Worm (Caenorhabditis elegans) whole organism, L4 larva: ENCODE results near the gene cyp-35A3.

Source experiments
- F26F4.8 ChIP-seq: fragments of 200-800 bp; sonication (Bioruptor generic); conservative IDR thresholded peaks from 2 replicates; pipeline ENCODE4 v1.3.6; 2022; ENCODE audit warnings: missing genetic modification characterization, missing compliant biosample characterization
- F44E2.7 ChIP-seq: fragments of 200-800 bp; sonication (Bioruptor generic); IDR thresholded peaks from 2 replicates; pipeline ENCODE4 v2.1.2; 2022; ENCODE audit warnings: missing genetic modification characterization, missing compliant biosample characterization
- T20F7.1 ChIP-seq: fragments of 200-800 bp; sonication (Bioruptor generic); optimal IDR thresholded peaks from 2 replicates; lab custom pipeline; 2018; ENCODE audit warnings: mild to moderate bottlenecking, missing genetic modification characterization, missing compliant biosample characterization
- T26A8.4 ChIP-seq: fragments of 200-800 bp; sonication (Bioruptor generic); IDR thresholded peaks from 2 replicates; pipeline ENCODE4 v1.3.6; 2022; ENCODE audit warnings: missing genetic modification characterization, missing compliant biosample characterization
- ZK337.2 ChIP-seq: fragments of 200-800 bp; sonication (Bioruptor generic); IDR thresholded peaks from 2 replicates; pipeline ENCODE4 v1.3.6; 2022; ENCODE audit warnings: missing genetic modification reagents, missing genetic modification characterization, missing compliant biosample characterization
- aha-1 ChIP-seq: fragments of 150-350 bp; peaks from one replicate; lab custom pipeline; 2014; ENCODE audit warnings: missing biosample characterization, missing genetic modification characterization
- ama-1 ChIP-seq: fragments of 150-350 bp; optimal IDR thresholded peaks from 2 replicates; lab custom pipeline; 2014; ENCODE audit warnings: inconsistent platforms, mixed read lengths
- arid-1 ChIP-seq: fragments of 200-800 bp; sonication (Bioruptor generic); conservative IDR thresholded peaks from 2 replicates; pipeline ENCODE4 v1.3.6; 2022; ENCODE audit warnings: missing genetic modification reagents, missing genetic modification characterization, missing compliant biosample characterization
- ctbp-1 ChIP-seq: fragments of 200-800 bp; sonication (Bioruptor generic); IDR thresholded peaks from 2 replicates; pipeline ENCODE4 v1.3.6; 2022; ENCODE audit warnings: missing genetic modification reagents, missing genetic modification characterization, missing compliant biosample characterization
- daf-12 ChIP-seq: fragments of 150-350 bp; optimal IDR thresholded peaks from 2 replicates; lab custom pipeline; 2014; ENCODE audit warnings: missing biosample characterization, missing genetic modification reagents, missing genetic modification characterization
- daf-16 ChIP-seq, 3 experiments: sonication (generic microtip); optimal IDR thresholded peaks; 2 replicates each; lab custom pipeline; 2016 to 2017; ENCODE audit warnings: missing genetic modification characterization in 3 of 3, missing genetic modification reagents in 3 of 3, mild to moderate bottlenecking in 2 of 3, missing compliant biosample characterization in 2 of 3, missing biosample characterization in 1 of 3, moderate library complexity in 1 of 3
- dmd-6 ChIP-seq: fragments of 200-800 bp; sonication (Bioruptor generic); IDR thresholded peaks from 2 replicates; pipeline ENCODE4 v1.3.6; 2022; ENCODE audit warnings: missing genetic modification reagents, missing genetic modification characterization, missing compliant biosample characterization
- duxl-1 ChIP-seq: sonication (generic microtip); optimal IDR thresholded peaks from 2 replicates; lab custom pipeline; 2016; ENCODE audit warnings: mild to moderate bottlenecking, missing genetic modification characterization, moderate library complexity, missing compliant biosample characterization; ENCODE audit not compliant: poor library complexity
- fkh-10 ChIP-seq: fragments of 150-350 bp; optimal IDR thresholded peaks from 2 replicates; lab custom pipeline; 2014; ENCODE audit warnings: missing biosample characterization, missing genetic modification reagents, missing genetic modification characterization
- hif-1 ChIP-seq, 2 experiments: sonication (generic microtip); optimal IDR thresholded peaks; 2 replicates each; lab custom pipeline; 2016 to 2017; ENCODE audit warnings: missing compliant biosample characterization in 2 of 2, missing genetic modification characterization in 2 of 2, missing genetic modification reagents in 2 of 2, missing genotype in 2 of 2, mild to moderate bottlenecking in 1 of 2
- hlh-30 ChIP-seq: sonication (generic microtip); optimal IDR thresholded peaks from 2 replicates; lab custom pipeline; 2017; ENCODE audit warnings: antibody characterized with exemption, mild to moderate bottlenecking, missing genetic modification characterization, missing compliant biosample characterization; ENCODE audit not compliant: insufficient read depth
- lim-7 ChIP-seq: fragments of 200-800 bp; sonication (Bioruptor generic); IDR thresholded peaks from 2 replicates; pipeline ENCODE4 v1.3.6; 2022; ENCODE audit warnings: missing genetic modification characterization, missing compliant biosample characterization
- lin-1 ChIP-seq: fragments of 200-800 bp; sonication (Bioruptor generic); IDR thresholded peaks from 2 replicates; pipeline ENCODE4 v1.3.6; 2022; ENCODE audit warnings: missing genetic modification reagents, missing genetic modification characterization, missing compliant biosample characterization
- lin-13 ChIP-seq: fragments of 150-350 bp; optimal IDR thresholded peaks from 2 replicates; lab custom pipeline; 2014; ENCODE audit warnings: missing biosample characterization, missing genetic modification reagents, missing genetic modification characterization
- lin-38 ChIP-seq: fragments of 200-800 bp; sonication (Bioruptor generic); IDR thresholded peaks from 2 replicates; pipeline ENCODE4 v1.3.6; 2022; ENCODE audit warnings: missing genetic modification reagents, missing genetic modification characterization, missing compliant biosample characterization
- lsy-2 ChIP-seq, 2 experiments: fragments of 150-350 bp in 1 of 2; sonication (generic microtip) in 1 of 2; optimal IDR thresholded peaks; 2 replicates each; lab custom pipeline; 2014 to 2017; ENCODE audit warnings: missing biosample characterization in 2 of 2, missing genetic modification characterization in 2 of 2
- madf-5 ChIP-seq, 2 experiments: fragments of 200-800 bp; sonication (Bioruptor generic); IDR thresholded peaks; 2 replicates each; pipeline ENCODE4 v1.3.6; 2022; ENCODE audit warnings: missing compliant biosample characterization in 2 of 2, missing genetic modification characterization in 2 of 2
- madf-9 ChIP-seq: fragments of 200-800 bp; sonication (Bioruptor generic); conservative IDR thresholded peaks from 2 replicates; pipeline ENCODE4 v1.3.6; 2022; ENCODE audit warnings: missing genetic modification reagents, missing genetic modification characterization, missing compliant biosample characterization
- mep-1 ChIP-seq: fragments of 150-350 bp; sonication (generic microtip); optimal IDR thresholded peaks from 3 replicates; lab custom pipeline; 2014; ENCODE audit warnings: missing biosample characterization, missing genetic modification characterization
- mxl-3 ChIP-seq: fragments of 200-800 bp; sonication (Bioruptor generic); optimal IDR thresholded peaks from 2 replicates; lab custom pipeline; 2018; ENCODE audit warnings: mild to moderate bottlenecking, missing genetic modification characterization, missing compliant biosample characterization
- nhr-11 ChIP-seq: fragments of 150-350 bp; optimal IDR thresholded peaks from 2 replicates; lab custom pipeline; 2014; ENCODE audit warnings: missing biosample characterization, missing genetic modification characterization
- nhr-25 ChIP-seq: sonication (generic microtip); optimal IDR thresholded peaks from 2 replicates; lab custom pipeline; 2017; ENCODE audit warnings: missing genetic modification characterization, mild to moderate bottlenecking, missing compliant biosample characterization, antibody characterized with exemption, moderate library complexity, borderline replicate concordance; ENCODE audit not compliant: insufficient read depth
- nhr-42 ChIP-seq: fragments of 200-800 bp; sonication (Bioruptor generic); IDR thresholded peaks from 2 replicates; pipeline ENCODE4 v1.3.6; 2022; ENCODE audit warnings: missing genetic modification characterization, missing compliant biosample characterization
- nhr-76 ChIP-seq: fragments of 150-350 bp; optimal IDR thresholded peaks from 2 replicates; lab custom pipeline; 2014; ENCODE audit warnings: missing biosample characterization, missing genetic modification characterization
- pha-4 ChIP-seq, 2 experiments: fragments of 150-350 bp in 1 of 2; fragments of 200-800 bp in 1 of 2; sonication (Bioruptor generic) in 1 of 2; IDR thresholded peaks in 1 of 2; optimal IDR thresholded peaks in 1 of 2; 2 replicates each; pipeline versions ENCODE4 v1.3.6 to Lab custom; 2014 to 2022; ENCODE audit warnings: missing genetic modification characterization in 2 of 2, missing genetic modification reagents in 2 of 2, missing biosample characterization in 1 of 2, missing compliant biosample characterization in 1 of 2
- sdz-12 ChIP-seq: fragments of 200-800 bp; sonication (Bioruptor generic); optimal IDR thresholded peaks from 2 replicates; lab custom pipeline; 2018; ENCODE audit warnings: mild to moderate bottlenecking, missing genetic modification characterization, missing compliant biosample characterization
- set-16 ChIP-seq: fragments of 200-800 bp; sonication (Bioruptor generic); IDR thresholded peaks from 2 replicates; pipeline ENCODE4 v1.3.6; 2022; ENCODE audit warnings: missing genetic modification reagents, missing genetic modification characterization, missing compliant biosample characterization
- snpc-4 ChIP-seq: fragments of 150-350 bp; optimal IDR thresholded peaks from 2 replicates; lab custom pipeline; 2014; ENCODE audit warnings: missing biosample characterization, missing genetic modification characterization
- unc-130 ChIP-seq: sonication (generic microtip); optimal IDR thresholded peaks from 2 replicates; lab custom pipeline; 2016; ENCODE audit warnings: missing genetic modification reagents, missing genetic modification characterization, missing compliant biosample characterization
- unc-39 ChIP-seq: sonication (generic microtip); optimal IDR thresholded peaks from 2 replicates; lab custom pipeline; 2017; ENCODE audit warnings: missing biosample characterization, missing genetic modification characterization
- unc-62 ChIP-seq, 3 experiments: fragments of 150-350 bp in 1 of 3; sonication (generic microtip); optimal IDR thresholded peaks in 2 of 3; peaks in 1 of 3; 1 replicate in 1 of 3; 2 replicates in 2 of 3; lab custom pipeline; 2014 to 2017; ENCODE audit warnings: missing biosample characterization in 3 of 3, missing genetic modification characterization in 3 of 3, missing genetic modification reagents in 3 of 3, missing genotype in 1 of 3
- zip-2 ChIP-seq: fragments of 150-350 bp; optimal IDR thresholded peaks from 2 replicates; lab custom pipeline; 2014; ENCODE audit warnings: missing biosample characterization, missing genetic modification characterization

cyp-35A3 gene

DNA sequence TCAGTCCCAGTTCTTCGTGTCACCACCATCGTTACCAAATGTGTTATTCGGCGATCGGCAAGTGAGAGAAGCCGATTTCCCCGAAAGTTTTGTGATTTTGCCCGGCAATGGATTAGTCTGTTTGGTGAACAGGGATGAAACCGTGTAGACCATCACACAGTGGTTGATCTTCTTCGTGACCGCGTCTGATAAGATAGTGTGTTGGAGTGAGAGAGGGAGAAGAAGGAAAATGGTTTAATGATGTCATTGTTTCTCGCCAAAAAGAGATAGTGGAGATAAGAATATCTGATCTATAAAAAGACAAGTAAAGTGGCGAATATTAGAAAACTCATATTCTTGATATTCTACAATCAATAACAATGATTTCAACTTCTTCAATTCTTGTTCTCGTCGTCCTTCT is 42.6 kb upstream of the cyp-35A3 start, which contains the start of gene nlp-31 (continued):
- TF ChIP-seq lin-38 (GFP tag; lab: Robert Waterston, UW) (no peak), daf-16 (GFP tag; optimal IDR thresholded peaks at IDR 0.05; lab: Kevin White, UChicago) (no peak), daf-16 (tag; optimal IDR thresholded peaks at IDR 0.05; lab: Kevin White, UChicago) (no peak), arid-1 (GFP tag; lab: Robert Waterston, UW) (no peak), ZK337.2 (GFP tag; lab: Robert Waterston, UW) (no peak), lin-1 (no peak), fkh-10 (GFP tag; lab: Kevin White, UChicago) (no peak), F26F4.8 (GFP tag; lab: Robert Waterston, UW) (no peak), sdz-12 (GFP tag; lab: Kevin White, UChicago) (no peak), lin-13 (no peak), dmd-6 (GFP tag; lab: Robert Waterston, UW) (0 out of 2 replicates have a peak, but pooled peaks have one; percentile 17), nhr-11 (peak; percentile 15), T20F7.1 (GFP tag; lab: Kevin White, UChicago) (no peak), T26A8.4 (GFP tag; lab: Robert Waterston, UW) (no peak), madf-5 (GFP tag; IDR thresholded peaks at IDR 0.05; lab: Robert Waterston, UW) (no peak)

DNA sequence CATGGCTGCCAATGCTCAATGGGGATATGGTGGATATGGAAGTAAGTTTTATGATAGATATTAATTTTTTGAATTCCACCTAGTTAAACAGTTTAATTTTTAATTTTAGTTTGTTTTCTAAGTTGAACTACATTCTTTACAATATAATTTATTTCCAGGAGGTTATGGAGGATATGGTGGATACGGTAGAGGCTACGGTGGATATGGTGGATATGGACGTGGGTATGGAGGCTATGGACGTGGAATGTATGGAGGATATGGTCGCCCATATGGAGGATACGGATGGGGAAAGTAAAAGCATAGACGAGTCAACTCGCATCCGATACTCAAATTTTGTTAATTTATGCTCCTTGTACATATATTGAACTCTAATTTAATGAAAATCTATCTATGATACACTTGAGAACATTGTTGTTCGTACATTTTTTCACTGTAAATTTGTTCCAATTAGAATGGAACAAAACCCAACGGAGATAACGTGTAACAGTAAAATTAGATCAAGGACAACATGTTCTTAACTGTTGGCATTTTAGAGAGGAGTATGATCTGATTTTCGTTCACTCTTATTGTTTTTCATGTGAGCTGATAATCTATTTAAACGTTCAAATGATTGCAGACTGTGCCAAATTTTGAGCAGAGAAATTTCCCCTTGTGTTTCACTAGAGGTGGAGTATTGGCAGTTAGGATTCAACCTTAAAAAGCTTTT is 42.0 kb upstream of the cyp-35A3 start:
- TF ChIP-seq hif-1 (tag; optimal IDR thresholded peaks at IDR 0.05; lab: Kevin White, UChicago): no peak
- TF ChIP-seq F44E2.7 (GFP tag; lab: Robert Waterston, UW): no peak
- TF ChIP-seq unc-62 (GFP tag; optimal IDR thresholded peaks at IDR 0.05 in 1 of 2; lab: Kevin White, UChicago): peak in 1 of 2 experiments; percentile 84
- no peak for TF ChIP-seq unc-62 (tag; optimal IDR thresholded peaks at IDR 0.05; lab: Kevin White, UChicago)
- TF ChIP-seq daf-12 (tag; lab: Kevin White, UChicago): no peak
- TF ChIP-seq unc-130: no peak
- no peak for TF ChIP-seq sdz-12 (GFP tag; lab: Kevin White, UChicago)
- no peak for TF ChIP-seq duxl-1 (tag; lab: Kevin White, UChicago)
- no peak for TF ChIP-seq madf-9 (GFP tag; lab: Robert Waterston, UW)
- no peak for TF ChIP-seq ctbp-1
- no peak for TF ChIP-seq zip-2 (tag; lab: Kevin White, UChicago)
- peak; percentile 98 for TF ChIP-seq aha-1
- TF ChIP-seq pha-4 (GFP tag; IDR thresholded peaks at IDR 0.05; lab: Robert Waterston, UW): no peak
- TF ChIP-seq pha-4 (tag; optimal IDR thresholded peaks at IDR 0.05; lab: Kevin White, UChicago): no peak
- TF ChIP-seq madf-5 (GFP tag; IDR thresholded peaks at IDR 0.05; lab: Robert Waterston, UW): no peak
- no peak for TF ChIP-seq lim-7 (GFP tag; lab: Robert Waterston, UW)
- TF ChIP-seq nhr-76 (tag; lab: Kevin White, UChicago): no peak
- TF ChIP-seq snpc-4 (tag; lab: Kevin White, UChicago): no peak
- TF ChIP-seq unc-39: no peak
- no peak for TF ChIP-seq set-16 (GFP tag; lab: Robert Waterston, UW)

DNA sequence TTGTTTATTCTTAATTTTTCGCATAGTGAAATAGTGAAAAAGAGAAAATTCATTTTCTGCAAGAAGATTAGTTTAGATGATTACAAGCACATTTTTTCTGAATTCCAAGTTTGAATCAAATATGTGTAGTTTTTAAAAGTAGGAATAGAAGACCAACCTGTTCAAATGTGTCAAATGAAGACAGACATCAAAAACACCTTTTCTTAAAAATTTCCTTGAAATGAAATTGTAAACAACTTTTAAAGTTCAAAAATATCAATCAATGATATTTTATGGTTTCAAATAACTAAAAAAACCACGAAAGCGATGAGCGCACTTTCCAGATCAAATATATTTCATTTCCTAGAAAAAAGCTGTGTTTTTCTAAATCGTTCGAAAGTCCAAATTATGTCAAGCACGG is 40.7 kb upstream of the cyp-35A3 start, which contains the start of gene nlp-30:
nlp-30 (plus strand) TSS at position 301 of the 400 bp plus-strand sequence.
- TF ChIP-seq unc-62 (GFP tag; optimal IDR thresholded peaks at IDR 0.05 in 1 of 2; lab: Kevin White, UChicago) (peak in 1 of 2 experiments; percentile 62), unc-62 (tag; optimal IDR thresholded peaks at IDR 0.05; lab: Kevin White, UChicago) (no peak), mep-1 (no peak)

- TF ChIP-seq mxl-3 (GFP tag; lab: Kevin White, UChicago) (peak; percentile 38), lsy-2 (tag; optimal IDR thresholded peaks at IDR 0.05; lab: Kevin White, UChicago) (peak in 1 of 2 experiments; percentile 2), ama-1 (lab: Kevin White, UChicago) (no peak), nhr-25 (peak; percentile 47), nhr-42 (no peak), dmd-6 (GFP tag; lab: Robert Waterston, UW) (peak; percentile 16; the same call in 1 of the 2 replicates), hlh-30 (peak; percentile 56)
Measured at ce11 chrV:3984178-3984577, 38.2 kb upstream of the cyp-35A3 start, which contains the start of gene nlp-29. Gene nlp-29 (plus strand): TSS chrV:3984425.
